Fruit fly (Drosophila melanogaster) whole organism, prepupa: Measurements from ENCODE around the gene Lrp4.

Source experiments
- Blimp-1 ChIP-seq: fragments of 200-800 bp; sonication (Bioruptor generic); optimal IDR thresholded peaks from 3 replicates; lab custom pipeline; 2017; ENCODE audit warnings: missing biosample characterization, missing genetic modification characterization, mild to moderate bottlenecking, moderate library complexity, missing genetic modification reagents
- CG10631 ChIP-seq: fragments of 200-800 bp; sonication (Bioruptor generic); optimal IDR thresholded peaks from 2 replicates; lab custom pipeline; 2016; ENCODE audit warnings: missing biosample characterization, missing genetic modification characterization
- CG11294 ChIP-seq: fragments of 200-800 bp; sonication (Bioruptor generic); IDR thresholded peaks from 2 replicates; pipeline ENCODE4 v1.3.6; 2022; ENCODE audit warnings: missing biosample characterization, missing genetic modification characterization
- CG11762 ChIP-seq: fragments of 200-800 bp; sonication (Bioruptor generic); optimal IDR thresholded peaks from 3 replicates; lab custom pipeline; 2016; ENCODE audit warnings: missing biosample characterization, missing genetic modification characterization; ENCODE audit not compliant: insufficient read depth
- CG11902 ChIP-seq: fragments of 200-800 bp; sonication (Bioruptor generic); optimal IDR thresholded peaks from 3 replicates; lab custom pipeline; 2016; ENCODE audit warnings: missing biosample characterization, missing genetic modification characterization
- CG15336 ChIP-seq: fragments of 200-800 bp; sonication (Bioruptor generic); IDR thresholded peaks from 2 replicates; pipeline ENCODE4 v1.3.6; 2022; ENCODE audit warnings: missing biosample characterization, missing genetic modification characterization
- CG1621 ChIP-seq: fragments of 200-800 bp; sonication (Bioruptor generic); optimal IDR thresholded peaks from 3 replicates; lab custom pipeline; 2018; ENCODE audit warnings: missing biosample characterization, mild to moderate bottlenecking, missing genetic modification characterization
- CG32006 ChIP-seq: fragments of 200-800 bp; sonication (Bioruptor generic); optimal IDR thresholded peaks from 3 replicates; lab custom pipeline; 2017; ENCODE audit warnings: missing biosample characterization, mild to moderate bottlenecking, missing genetic modification characterization
- CG34406 ChIP-seq: fragments of 200-800 bp; sonication (Bioruptor generic); optimal IDR thresholded peaks from 3 replicates; lab custom pipeline; 2016; ENCODE audit warnings: missing biosample characterization, missing genetic modification characterization
- CG3919 ChIP-seq: fragments of 200-800 bp; sonication (Bioruptor generic); optimal IDR thresholded peaks from 3 replicates; lab custom pipeline; 2016; ENCODE audit warnings: missing biosample characterization, missing genetic modification characterization
- CG6163 ChIP-seq: fragments of 200-800 bp; sonication (Bioruptor generic); IDR thresholded peaks from 3 replicates; pipeline ENCODE4 v1.3.6; 2022; ENCODE audit warnings: missing biosample characterization, missing genetic modification characterization
- CG6792 ChIP-seq: fragments of 200-800 bp; sonication (Bioruptor generic); optimal IDR thresholded peaks from 3 replicates; lab custom pipeline; 2016; ENCODE audit warnings: missing biosample characterization, missing genetic modification characterization
- CG6808 ChIP-seq: fragments of 200-800 bp; sonication (Bioruptor generic); optimal IDR thresholded peaks from 3 replicates; lab custom pipeline; 2017; ENCODE audit warnings: missing biosample characterization, missing genetic modification characterization, mild to moderate bottlenecking, moderate library complexity, missing genetic modification reagents
- CG8119 ChIP-seq: fragments of 200-800 bp; sonication (Bioruptor generic); IDR thresholded peaks from 3 replicates; pipeline ENCODE4 v1.3.6; 2022; ENCODE audit warnings: missing biosample characterization, missing genetic modification characterization
- Eip75B ChIP-seq: fragments of 200-800 bp; sonication (Bioruptor generic); optimal IDR thresholded peaks from 3 replicates; lab custom pipeline; 2016; ENCODE audit warnings: missing biosample characterization, missing genetic modification characterization
- Eip78C ChIP-seq: fragments of 200-800 bp; sonication (Bioruptor generic); peaks from one replicate; lab custom pipeline; 2016; ENCODE audit warnings: missing biosample characterization, missing genetic modification characterization
- Eip93F ChIP-seq: fragments of 200-800 bp; sonication (Bioruptor generic); optimal IDR thresholded peaks from 2 replicates; lab custom pipeline; 2016; ENCODE audit warnings: missing biosample characterization, mild to moderate bottlenecking, missing genetic modification characterization
- Ets21C ChIP-seq: fragments of 200-800 bp; sonication (Bioruptor generic); optimal IDR thresholded peaks from 3 replicates; lab custom pipeline; 2016; ENCODE audit warnings: missing biosample characterization, missing genetic modification characterization
- Gug ChIP-seq: fragments of 200-800 bp; sonication (Bioruptor generic); IDR thresholded peaks from 2 replicates; pipeline ENCODE4 v1.3.6; 2022; ENCODE audit warnings: missing biosample characterization, missing genetic modification characterization
- Hr38 ChIP-seq: sonication (Bioruptor generic); optimal IDR thresholded peaks from 2 replicates; lab custom pipeline; 2016; ENCODE audit warnings: missing biosample characterization, missing genetic modification characterization
- Lpt ChIP-seq: fragments of 200-800 bp; sonication (Bioruptor generic); optimal IDR thresholded peaks from 3 replicates; lab custom pipeline; 2016; ENCODE audit warnings: missing biosample characterization, missing genetic modification characterization
- OdsH ChIP-seq: fragments of 200-800 bp; sonication (Bioruptor generic); optimal IDR thresholded peaks from 3 replicates; lab custom pipeline; 2016; ENCODE audit warnings: missing biosample characterization, missing genetic modification characterization
- Sox102F ChIP-seq: fragments of 200-800 bp; sonication (Bioruptor generic); optimal IDR thresholded peaks from 2 replicates; lab custom pipeline; 2016; ENCODE audit warnings: missing biosample characterization, mild to moderate bottlenecking, missing genetic modification characterization
- Sox15 ChIP-seq: fragments of 200-800 bp; sonication (Bioruptor generic); optimal IDR thresholded peaks from 3 replicates; lab custom pipeline; 2016; ENCODE audit warnings: missing biosample characterization, missing genetic modification characterization
- achi ChIP-seq: fragments of 200-800 bp; sonication (Bioruptor generic); optimal IDR thresholded peaks from 3 replicates; lab custom pipeline; 2016; ENCODE audit warnings: missing biosample characterization, missing genetic modification characterization
- cyc ChIP-seq: fragments of 200-800 bp; sonication (Bioruptor generic); optimal IDR thresholded peaks from 3 replicates; lab custom pipeline; 2016; ENCODE audit warnings: missing biosample characterization, missing genetic modification characterization
- eg ChIP-seq: fragments of 200-800 bp; sonication (Bioruptor generic); IDR thresholded peaks from 3 replicates; pipeline ENCODE4 v1.3.6; 2022; ENCODE audit warnings: missing biosample characterization, missing genetic modification characterization
- esn ChIP-seq: fragments of 200-800 bp; sonication (Bioruptor generic); optimal IDR thresholded peaks from 2 replicates; lab custom pipeline; 2016; ENCODE audit warnings: missing biosample characterization, mild to moderate bottlenecking, missing genetic modification characterization, moderate library complexity
- fd85E ChIP-seq: fragments of 200-800 bp; sonication (Bioruptor generic); optimal IDR thresholded peaks from 3 replicates; lab custom pipeline; 2016; ENCODE audit warnings: missing biosample characterization, missing genetic modification characterization
- topi ChIP-seq: fragments of 200-800 bp; sonication (Bioruptor generic); optimal IDR thresholded peaks from 3 replicates; lab custom pipeline; 2016; ENCODE audit warnings: missing biosample characterization, missing genetic modification characterization

Lrp4 gene

dm6 chrX:15940956-15941246 lies 30.2 kb downstream of the Lrp4 start, which contains the start of gene CG8924:
Gene CG8924, plus strand, starts transcription at chrX:15941077.
- TF ChIP-seq Eip75B, result no peak
- TF ChIP-seq Eip78C (GFP tag; lab: Kevin White, UChicago), result peak; percentile 58

- no peak for TF ChIP-seq Blimp-1
- no peak for TF ChIP-seq CG32006 (GFP tag; lab: Kevin White, UChicago)
- no peak for TF ChIP-seq CG6808 (GFP tag; lab: Kevin White, UChicago)
- no peak for TF ChIP-seq eg (GFP tag; lab: Robert Waterston, UW)
- TF ChIP-seq topi (GFP tag; lab: Kevin White, UChicago), result no peak
- TF ChIP-seq CG11294 (GFP tag; lab: Robert Waterston, UW), result no peak
- no peak for TF ChIP-seq OdsH (GFP tag; lab: Kevin White, UChicago)
- no peak for TF ChIP-seq CG6792 (GFP tag; lab: Kevin White, UChicago)
- TF ChIP-seq CG1621, result no peak
Observed at dm6 chrX:15941527-15941926, 30.9 kb downstream of the Lrp4 start.

- TF ChIP-seq achi (GFP tag; lab: Kevin White, UChicago) (no peak), Eip78C (GFP tag; lab: Kevin White, UChicago) (peak; percentile 28), Eip93F (GFP tag; lab: Kevin White, UChicago) (no peak)
- TF ChIP-seq, all 60 proteins: peak for 1
Observed at dm6 chrX:15944735-15945323, 34.2 kb downstream of the Lrp4 start, which contains the start of gene Rrp47. Gene Rrp47, plus strand, starts transcription at chrX:15944897.

dm6 chrX:15950056-15950455 lies 39.4 kb downstream of the Lrp4 start:
- TF ChIP-seq CG11762 (GFP tag; lab: Kevin White, UChicago) (no peak), achi (GFP tag; lab: Kevin White, UChicago) (no peak), cyc (no peak), CG34406 (no peak), CG10631 (GFP tag; lab: Kevin White, UChicago) (no peak), OdsH (GFP tag; lab: Kevin White, UChicago) (no peak), esn (GFP tag; lab: Kevin White, UChicago) (no peak)

dm6 chrX:15969577-15969976 lies 58.9 kb downstream of the Lrp4 start:
- TF ChIP-seq CG6808 (GFP tag; lab: Kevin White, UChicago) (no peak), Gug (no peak), CG15336 (no peak), fd85E (GFP tag; lab: Kevin White, UChicago) (no peak), Sox15 (GFP tag; lab: Kevin White, UChicago) (no peak), Eip78C (GFP tag; lab: Kevin White, UChicago) (no peak), CG3919 (GFP tag; lab: Kevin White, UChicago) (no peak), OdsH (GFP tag; lab: Kevin White, UChicago) (no peak), eg (GFP tag; lab: Robert Waterston, UW) (no peak), Hr38 (GFP tag; lab: Kevin White, UChicago) (no peak), CG6163 (GFP tag; lab: Robert Waterston, UW) (no peak), CG11902 (GFP tag; lab: Kevin White, UChicago) (no peak), Lpt (GFP tag; lab: Kevin White, UChicago) (no peak), Ets21C (GFP tag; lab: Kevin White, UChicago) (no peak), Sox102F (GFP tag; lab: Kevin White, UChicago) (no peak), CG8119 (no peak)
